Worm (Caenorhabditis elegans): ENCODE results near the gene odr-2.

The odr-2 gene

DNA sequence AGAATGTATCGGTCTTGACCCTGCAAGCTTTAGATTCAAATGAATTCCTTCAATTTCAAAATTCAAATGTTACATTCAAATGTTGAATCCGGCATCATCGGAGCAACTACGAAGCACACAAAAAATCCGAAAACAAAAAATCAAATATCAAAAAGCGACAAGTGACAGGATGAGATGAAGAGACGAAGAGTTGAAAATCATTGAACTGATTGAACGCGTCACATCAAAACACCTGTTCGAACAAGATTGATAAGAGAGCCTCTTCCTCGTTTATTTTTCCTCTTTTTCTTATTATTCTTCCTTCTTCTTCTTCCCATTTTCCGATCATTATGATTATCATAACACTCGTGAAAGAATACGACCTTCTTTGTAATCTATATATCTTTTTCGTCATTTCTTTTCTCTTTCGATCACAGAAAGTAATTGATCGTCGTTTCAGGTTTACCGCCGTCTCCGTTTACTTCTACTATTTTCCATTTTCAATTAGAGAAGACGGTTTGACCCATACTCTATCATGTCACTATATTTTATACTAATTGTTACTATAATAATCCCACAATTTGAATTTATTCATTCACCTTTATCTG is 17.7 kb upstream of the odr-2 start, which contains the start of gene VC5.2:
VC5.2 (plus strand) TSS at position 439 of the 587 bp plus-strand sequence.
- peak; percentile 56 for TF ChIP-seq lin-14 (GFP tag; optimal IDR thresholded peaks at IDR 0.05)
- TF ChIP-seq nhr-12 (tag; optimal IDR thresholded peaks at IDR 0.05), result no peak
- no peak for TF ChIP-seq unc-130 (tag; optimal IDR thresholded peaks at IDR 0.05)
- TF ChIP-seq nhr-20 (tag; optimal IDR thresholded peaks at IDR 0.05), result peak; percentile 32
- TF ChIP-seq rnt-1 (tag; optimal IDR thresholded peaks at IDR 0.05), result peak; percentile 28
- no peak for TF ChIP-seq jun-1 (tag; optimal IDR thresholded peaks at IDR 0.05)
- no peak for TF ChIP-seq skn-1 (tag; optimal IDR thresholded peaks at IDR 0.05)
- no peak for TF ChIP-seq nhr-85 (tag)
- TF ChIP-seq nhr-28 (tag; optimal IDR thresholded peaks at IDR 0.05), result no peak
- TF ChIP-seq dpl-1 (GFP tag; optimal IDR thresholded peaks at IDR 0.05), result peak in 1 of 3 experiments; percentile 1
- no peak for TF ChIP-seq C34B4.2 (tag; optimal IDR thresholded peaks at IDR 0.05)
- TF ChIP-seq blmp-1 (tag; optimal IDR thresholded peaks at IDR 0.05), result peak; percentile 79
- TF ChIP-seq C16A3.4 (tag; optimal IDR thresholded peaks at IDR 0.05), result no peak
- TF ChIP-seq irx-1 (tag; optimal IDR thresholded peaks at IDR 0.05), result no peak
- no peak for TF ChIP-seq unc-98 (GFP tag; IDR thresholded peaks at IDR 0.05)
- TF ChIP-seq nhr-77 (tag; optimal IDR thresholded peaks at IDR 0.05), result no peak
- peak in 1 of 6 experiments; percentile 43 for TF ChIP-seq elt-3 (tag; optimal IDR thresholded peaks at IDR 0.05)

ce11 chrV:7087340-7087739 is 16.0 kb upstream of the odr-2 start:
- TF ChIP-seq snu-23 (GFP tag; optimal IDR thresholded peaks at IDR 0.05) (no peak), sox-4 (tag; optimal IDR thresholded peaks at IDR 0.05) (no peak), ceh-88 (GFP tag; IDR thresholded peaks at IDR 0.05) (no peak), hlh-17 (GFP tag; optimal IDR thresholded peaks at IDR 0.05; ENCODE audit: borderline replicate concordance) (no peak), sptf-1 (tag; optimal IDR thresholded peaks at IDR 0.05) (no peak), aly-2 (tag; optimal IDR thresholded peaks at IDR 0.05) (no peak), nhr-90 (tag; optimal IDR thresholded peaks at IDR 0.05; ENCODE audit: poor library complexity) (no peak), ceh-90 (tag; optimal IDR thresholded peaks at IDR 0.05) (no peak), nhr-77 (tag; optimal IDR thresholded peaks at IDR 0.05) (no peak), blmp-1 (tag; optimal IDR thresholded peaks at IDR 0.05) (no peak), nhr-20 (tag; optimal IDR thresholded peaks at IDR 0.05) (no peak)

DNA sequence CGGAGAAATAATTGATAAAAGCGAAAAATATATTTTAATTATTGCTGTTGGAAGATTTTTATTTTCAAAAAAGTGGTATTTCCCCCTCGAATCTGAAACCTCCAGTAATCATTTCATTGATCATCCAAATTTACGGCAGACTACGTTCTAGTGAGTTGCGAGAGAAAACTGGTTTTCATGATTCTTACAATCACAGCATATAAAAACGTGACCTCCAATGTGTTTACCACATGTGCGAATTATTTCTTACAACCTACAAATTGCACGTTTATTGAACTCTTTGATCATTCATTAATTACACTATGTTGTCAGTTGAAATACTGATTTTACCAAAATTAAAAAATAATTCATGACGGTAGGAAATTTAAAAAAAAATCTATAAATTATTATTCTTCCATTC is 14.1 kb upstream of the odr-2 start:
- TF ChIP-seq lsy-2 (tag; optimal IDR thresholded peaks at IDR 0.05) (peak; percentile 36 to 53), mdl-1 (tag; optimal IDR thresholded peaks at IDR 0.05) (peak in 1 of 2 experiments; percentile 72), nhr-19 (GFP tag; conservative IDR thresholded peaks at IDR 0.05) (peak; percentile 71), ets-5 (GFP tag; IDR thresholded peaks at IDR 0.05) (no peak), mep-1 (tag; optimal IDR thresholded peaks at IDR 0.05) (no peak), lin-35 (GFP tag; optimal IDR thresholded peaks at IDR 0.05) (peak in 1 of 2 experiments; percentile 81), ceh-90 (tag; optimal IDR thresholded peaks at IDR 0.05) (no peak), nhr-85 (tag) (peak; percentile 97), sptf-1 (tag; optimal IDR thresholded peaks at IDR 0.05) (no peak), nhr-90 (tag; optimal IDR thresholded peaks at IDR 0.05; ENCODE audit: poor library complexity) (peak; percentile 65), nhr-71 (tag; optimal IDR thresholded peaks at IDR 0.05) (peak; percentile 77), ama-1 (optimal IDR thresholded peaks at IDR 0.05) (no peak), nhr-77 (tag; optimal IDR thresholded peaks at IDR 0.05) (no peak), unc-30 (tag; optimal IDR thresholded peaks at IDR 0.05) (no peak), C16A3.4 (tag; optimal IDR thresholded peaks at IDR 0.05) (peak; percentile 42), vab-15 (tag; optimal IDR thresholded peaks at IDR 0.05) (peak; percentile 61), ceh-8 (GFP tag; optimal IDR thresholded peaks at IDR 0.05) (no peak), hlh-17 (GFP tag; optimal IDR thresholded peaks at IDR 0.05; ENCODE audit: borderline replicate concordance) (no peak), grh-1 (GFP tag; IDR thresholded peaks at IDR 0.05) (peak; percentile 91), unc-130 (tag; optimal IDR thresholded peaks at IDR 0.05) (peak; percentile 16), dpl-1 (GFP tag; optimal IDR thresholded peaks at IDR 0.05) (peak in 1 of 3 experiments; percentile 24), unc-62 (GFP tag; optimal IDR thresholded peaks at IDR 0.05) (no peak), nhr-47 (tag; optimal IDR thresholded peaks at IDR 0.05) (peak; percentile 27), C34B4.2 (tag; optimal IDR thresholded peaks at IDR 0.05) (no peak), aly-2 (tag; optimal IDR thresholded peaks at IDR 0.05) (no peak), elt-3 (tag; optimal IDR thresholded peaks at IDR 0.05) (peak in 3 of 6 experiments; percentile 64 to 94 (median 75)), dsc-1 (tag; optimal IDR thresholded peaks at IDR 0.05) (no peak), tbx-2 (tag; optimal IDR thresholded peaks at IDR 0.05) (peak; percentile 67), nhr-237 (tag; optimal IDR thresholded peaks at IDR 0.05) (no peak), alr-1 (tag; optimal IDR thresholded peaks at IDR 0.05; ENCODE audit: borderline replicate concordance) (no peak), sox-4 (tag; optimal IDR thresholded peaks at IDR 0.05) (no peak), zag-1 (tag; optimal IDR thresholded peaks at IDR 0.05) (no peak), irx-1 (tag; optimal IDR thresholded peaks at IDR 0.05) (peak; percentile 5), rnt-1 (tag; optimal IDR thresholded peaks at IDR 0.05) (no peak), lin-14 (GFP tag; optimal IDR thresholded peaks at IDR 0.05) (peak; percentile 80), ceh-82 (tag; optimal IDR thresholded peaks at IDR 0.05) (no peak), aha-1 (tag; optimal IDR thresholded peaks at IDR 0.05) (no peak)
